Worm (Caenorhabditis elegans): ENCODE data around the gene scav-3.

The scav-3 gene

ce11 chrIII:12429579-12430084, 27.0 kb downstream of the scav-3 start, which contains the start of gene snr-6 (continued):
- TF ChIP-seq ets-4 (tag; optimal IDR thresholded peaks at IDR 0.05) (peak; percentile 2), Y22D7AL.16 (tag; optimal IDR thresholded peaks at IDR 0.05) (no peak), ceh-48 (tag; optimal IDR thresholded peaks at IDR 0.05) (peak; percentile 13), odd-2 (tag; optimal IDR thresholded peaks at IDR 0.05) (no peak), ttx-3 (tag; optimal IDR thresholded peaks at IDR 0.05) (no peak), ceh-34 (tag; optimal IDR thresholded peaks at IDR 0.05) (no peak), ceh-19 (GFP tag; optimal IDR thresholded peaks at IDR 0.05) (no peak), T23F11.4 (GFP tag; optimal IDR thresholded peaks at IDR 0.05) (no peak), K02D7.2 (tag; optimal IDR thresholded peaks at IDR 0.05) (no peak), pros-1 (tag; optimal IDR thresholded peaks at IDR 0.05) (no peak), rnt-1 (tag; optimal IDR thresholded peaks at IDR 0.05) (no peak), zip-5 (tag; optimal IDR thresholded peaks at IDR 0.05) (no peak), nfya-1 (tag; optimal IDR thresholded peaks at IDR 0.05) (peak; percentile 84), ceh-30 (tag; optimal IDR thresholded peaks at IDR 0.05) (no peak)

- TF ChIP-seq ceh-30 (tag; optimal IDR thresholded peaks at IDR 0.05), result no peak
- TF ChIP-seq elt-2 (tag; optimal IDR thresholded peaks at IDR 0.05), result no peak
- TF ChIP-seq sdc-2 (tag; optimal IDR thresholded peaks at IDR 0.05), result no peak
- no peak for TF ChIP-seq syd-9 (tag; optimal IDR thresholded peaks at IDR 0.05)
- no peak for TF ChIP-seq pha-2 (tag; optimal IDR thresholded peaks at IDR 0.05)
- no peak for TF ChIP-seq nfya-1 (tag; optimal IDR thresholded peaks at IDR 0.05)
- no peak for TF ChIP-seq ets-4 (tag; optimal IDR thresholded peaks at IDR 0.05)
- no peak for TF ChIP-seq C08G9.2 (tag; optimal IDR thresholded peaks at IDR 0.05)
- no peak for TF ChIP-seq elt-4 (tag; optimal IDR thresholded peaks at IDR 0.05)
- no peak for TF ChIP-seq pqm-1 (tag; optimal IDR thresholded peaks at IDR 0.05)
- TF ChIP-seq pag-3 (tag; optimal IDR thresholded peaks at IDR 0.05; ENCODE audit: borderline replicate concordance), result no peak
- no peak for TF ChIP-seq rnt-1 (tag; optimal IDR thresholded peaks at IDR 0.05)
- TF ChIP-seq hlh-15 (tag; optimal IDR thresholded peaks at IDR 0.05), result no peak
- TF ChIP-seq nhr-232 (tag; optimal IDR thresholded peaks at IDR 0.05), result no peak
- no peak for TF ChIP-seq fkh-6 (tag; optimal IDR thresholded peaks at IDR 0.05)
Measured at ce11 chrIII:12428799-12429351, 27.8 kb downstream of the scav-3 start.

- TF ChIP-seq ceh-9 (tag; optimal IDR thresholded peaks at IDR 0.05) (no peak), fkh-10 (GFP tag; optimal IDR thresholded peaks at IDR 0.05) (no peak), ceh-48 (tag; optimal IDR thresholded peaks at IDR 0.05) (no peak), mec-3 (tag; optimal IDR thresholded peaks at IDR 0.05; ENCODE audit: borderline replicate concordance) (no peak), sdc-2 (tag; optimal IDR thresholded peaks at IDR 0.05) (no peak), hlh-8 (tag; optimal IDR thresholded peaks at IDR 0.05) (no peak), nhr-11 (tag; optimal IDR thresholded peaks at IDR 0.05) (no peak), ceh-22 (tag; optimal IDR thresholded peaks at IDR 0.05) (no peak), rnt-1 (tag; optimal IDR thresholded peaks at IDR 0.05) (no peak), che-1 (tag; optimal IDR thresholded peaks at IDR 0.05) (no peak), pat-9 (tag; optimal IDR thresholded peaks at IDR 0.05) (no peak), ets-4 (tag; optimal IDR thresholded peaks at IDR 0.05) (no peak), pax-1 (tag; optimal IDR thresholded peaks at IDR 0.05) (no peak), unc-86 (tag; optimal IDR thresholded peaks at IDR 0.05) (no peak)
Measured at ce11 chrIII:12428264-12428627, 28.4 kb downstream of the scav-3 start.

ce11 chrIII:12427527-12428263, 29.0 kb downstream of the scav-3 start:
- TF ChIP-seq ref-2 (tag; optimal IDR thresholded peaks at IDR 0.05), result no peak
- TF ChIP-seq pax-1 (tag; optimal IDR thresholded peaks at IDR 0.05), result no peak
